Fruit fly (Drosophila melanogaster) whole organism: ENCODE results near the gene TwdlC.

Experiments used
- EcR ChIP-seq, 2 experiments: fragments of >200 bp; optimal IDR thresholded peaks; 2 replicates each; lab custom pipeline; 2017; ENCODE audit warnings: missing biosample characterization in 2 of 2, missing genetic modification characterization in 2 of 2, missing genetic modification reagents in 2 of 2
- pan ChIP-seq: fragments of >200 bp; optimal IDR thresholded peaks from 2 replicates; lab custom pipeline; 2017
- usp ChIP-seq: fragments of >200 bp; optimal IDR thresholded peaks from 2 replicates; lab custom pipeline; 2017; ENCODE audit warnings: missing biosample characterization, missing genetic modification characterization, mixed read lengths

dm6 chr3R:27007022-27007421, 12.4 kb downstream of the TwdlC start, which contains the start of gene CG6295:
- no peak for TF ChIP-seq pan (lab: Kevin White, UChicago)
- no peak for TF ChIP-seq EcR (GFP tag; optimal IDR thresholded peaks at IDR 0.05; lab: Kevin White, UChicago)
- no peak for TF ChIP-seq usp (GFP tag; lab: Kevin White, UChicago)
